Fruit fly (Drosophila melanogaster) whole organism: ENCODE measurements around the gene ZIPIC.

ENCODE experiments used
- CG8478 ChIP-seq: fragments of >200 bp; optimal IDR thresholded peaks from 2 replicates; lab custom pipeline; 2018; ENCODE audit warnings: inconsistent platforms
- pan ChIP-seq: fragments of >200 bp; optimal IDR thresholded peaks from 2 replicates; lab custom pipeline; 2017
- usp ChIP-seq: fragments of >200 bp; optimal IDR thresholded peaks from 2 replicates; lab custom pipeline; 2017; ENCODE audit warnings: missing biosample characterization, missing genetic modification characterization, mixed read lengths

dm6 chr3R:30059944-30060343, 23.3 kb upstream of the ZIPIC start:
- no peak for TF ChIP-seq usp (GFP tag; lab: Kevin White, UChicago)
- no peak for TF ChIP-seq CG8478 (lab: Kevin White, UChicago)
- no peak for TF ChIP-seq pan
